Worm (Caenorhabditis elegans) whole organism, L4 larva: Measurements from ENCODE around the gene F42H10.3.

ENCODE experiments used
- R02D3.7 ChIP-seq: fragments of 150-350 bp; sonication (generic microtip); optimal IDR thresholded peaks from 3 replicates; lab custom pipeline; 2014; ENCODE audit warnings: missing biosample characterization, missing genetic modification characterization
- Y105C5A.15 ChIP-seq: fragments of 200-800 bp; sonication (Bioruptor generic); IDR thresholded peaks from 2 replicates; pipeline ENCODE4 v1.3.6; 2022; ENCODE audit warnings: missing genetic modification characterization, missing compliant biosample characterization
- ZK546.5 ChIP-seq, 2 experiments: sonication (generic microtip); optimal IDR thresholded peaks; 2 replicates each; lab custom pipeline; 2017; ENCODE audit warnings: missing biosample characterization in 2 of 2, missing genetic modification characterization in 2 of 2
- aha-1 ChIP-seq: fragments of 150-350 bp; peaks from one replicate; lab custom pipeline; 2014; ENCODE audit warnings: missing biosample characterization, missing genetic modification characterization
- arid-1 ChIP-seq: fragments of 200-800 bp; sonication (Bioruptor generic); conservative IDR thresholded peaks from 2 replicates; pipeline ENCODE4 v1.3.6; 2022; ENCODE audit warnings: missing genetic modification reagents, missing genetic modification characterization, missing compliant biosample characterization
- attf-4 ChIP-seq: sonication (generic microtip); optimal IDR thresholded peaks from 3 replicates; lab custom pipeline; 2017; ENCODE audit warnings: missing biosample characterization, missing genetic modification characterization
- daf-16 ChIP-seq, 3 experiments: sonication (generic microtip); optimal IDR thresholded peaks; 2 replicates each; lab custom pipeline; 2016 to 2017; ENCODE audit warnings: missing genetic modification characterization in 3 of 3, missing genetic modification reagents in 3 of 3, mild to moderate bottlenecking in 2 of 3, missing compliant biosample characterization in 2 of 3, missing biosample characterization in 1 of 3, moderate library complexity in 1 of 3
- daf-8 ChIP-seq: fragments of 200-800 bp; sonication (Bioruptor generic); IDR thresholded peaks from 2 replicates; pipeline ENCODE4 v1.3.6; 2022; ENCODE audit warnings: missing genetic modification characterization, missing compliant biosample characterization
- dmd-6 ChIP-seq: fragments of 200-800 bp; sonication (Bioruptor generic); IDR thresholded peaks from 2 replicates; pipeline ENCODE4 v1.3.6; 2022; ENCODE audit warnings: missing genetic modification reagents, missing genetic modification characterization, missing compliant biosample characterization
- dpl-1 ChIP-seq: fragments of 150-350 bp; optimal IDR thresholded peaks from 2 replicates; lab custom pipeline; 2014; ENCODE audit warnings: missing biosample characterization, missing genetic modification reagents, missing genetic modification characterization
- duxl-1 ChIP-seq: sonication (generic microtip); optimal IDR thresholded peaks from 2 replicates; lab custom pipeline; 2016; ENCODE audit warnings: mild to moderate bottlenecking, missing genetic modification characterization, moderate library complexity, missing compliant biosample characterization; ENCODE audit not compliant: poor library complexity
- dve-1 ChIP-seq: sonication (generic microtip); optimal IDR thresholded peaks from 2 replicates; lab custom pipeline; 2017; ENCODE audit warnings: antibody characterized with exemption, mild to moderate bottlenecking, missing genetic modification characterization, missing compliant biosample characterization; ENCODE audit not compliant: insufficient read depth
- egl-43 ChIP-seq: fragments of 200-800 bp; sonication (Bioruptor generic); IDR thresholded peaks from 2 replicates; pipeline ENCODE4 v1.3.6; 2022; ENCODE audit warnings: missing genetic modification reagents, missing genetic modification characterization, missing compliant biosample characterization
- fos-1 ChIP-seq: fragments of 150-350 bp; optimal IDR thresholded peaks from 2 replicates; lab custom pipeline; 2014; ENCODE audit warnings: missing biosample characterization, missing genetic modification characterization
- hmg-1.1 ChIP-seq: fragments of 200-800 bp; sonication (Bioruptor generic); IDR thresholded peaks from 2 replicates; pipeline ENCODE4 v1.3.6; 2022; ENCODE audit warnings: missing genetic modification reagents, missing genetic modification characterization, missing compliant biosample characterization
- lin-38 ChIP-seq: fragments of 200-800 bp; sonication (Bioruptor generic); IDR thresholded peaks from 2 replicates; pipeline ENCODE4 v1.3.6; 2022; ENCODE audit warnings: missing genetic modification reagents, missing genetic modification characterization, missing compliant biosample characterization
- lin-39 ChIP-seq: fragments of 150-350 bp; optimal IDR thresholded peaks from 2 replicates; lab custom pipeline; 2014; ENCODE audit warnings: missing biosample characterization, missing genetic modification reagents, missing genetic modification characterization
- mdl-1 ChIP-seq, 2 experiments: fragments of 150-350 bp in 1 of 2; sonication (generic microtip) in 1 of 2; optimal IDR thresholded peaks; 2 replicates each; lab custom pipeline; 2014 to 2017; ENCODE audit warnings: missing biosample characterization in 2 of 2, missing genetic modification characterization in 2 of 2
- mep-1 ChIP-seq: fragments of 150-350 bp; sonication (generic microtip); optimal IDR thresholded peaks from 3 replicates; lab custom pipeline; 2014; ENCODE audit warnings: missing biosample characterization, missing genetic modification characterization
- mes-2 ChIP-seq: sonication (generic microtip); optimal IDR thresholded peaks from 2 replicates; lab custom pipeline; 2016; ENCODE audit warnings: missing genotype, mild to moderate bottlenecking, missing genetic modification characterization, missing compliant biosample characterization; ENCODE audit not compliant: poor library complexity, severe bottlenecking
- nhr-28 ChIP-seq: fragments of 150-350 bp; optimal IDR thresholded peaks from 2 replicates; lab custom pipeline; 2014; ENCODE audit warnings: missing biosample characterization, missing genetic modification characterization
- nhr-48 ChIP-seq: sonication (generic microtip); optimal IDR thresholded peaks from 2 replicates; lab custom pipeline; 2016; ENCODE audit warnings: mild to moderate bottlenecking, missing genetic modification characterization, missing compliant biosample characterization
- pha-4 ChIP-seq, 2 experiments: fragments of 150-350 bp in 1 of 2; fragments of 200-800 bp in 1 of 2; sonication (Bioruptor generic) in 1 of 2; IDR thresholded peaks in 1 of 2; optimal IDR thresholded peaks in 1 of 2; 2 replicates each; pipeline versions ENCODE4 v1.3.6 to Lab custom; 2014 to 2022; ENCODE audit warnings: missing genetic modification characterization in 2 of 2, missing genetic modification reagents in 2 of 2, missing biosample characterization in 1 of 2, missing compliant biosample characterization in 1 of 2
- set-16 ChIP-seq: fragments of 200-800 bp; sonication (Bioruptor generic); IDR thresholded peaks from 2 replicates; pipeline ENCODE4 v1.3.6; 2022; ENCODE audit warnings: missing genetic modification reagents, missing genetic modification characterization, missing compliant biosample characterization
- skn-1 ChIP-seq: fragments of 150-350 bp; optimal IDR thresholded peaks from 2 replicates; lab custom pipeline; 2014; ENCODE audit warnings: missing biosample characterization, missing genetic modification characterization
- tra-1 ChIP-seq: fragments of 200-800 bp; sonication (Bioruptor generic); IDR thresholded peaks from 2 replicates; pipeline ENCODE4 v1.3.6; 2022; ENCODE audit warnings: missing genetic modification reagents, missing genetic modification characterization, missing compliant biosample characterization
- unc-130 ChIP-seq: sonication (generic microtip); optimal IDR thresholded peaks from 2 replicates; lab custom pipeline; 2016; ENCODE audit warnings: missing genetic modification reagents, missing genetic modification characterization, missing compliant biosample characterization
- unc-62 ChIP-seq, 3 experiments: fragments of 150-350 bp in 1 of 3; sonication (generic microtip); optimal IDR thresholded peaks in 2 of 3; peaks in 1 of 3; 1 replicate in 1 of 3; 2 replicates in 2 of 3; lab custom pipeline; 2014 to 2017; ENCODE audit warnings: missing biosample characterization in 3 of 3, missing genetic modification characterization in 3 of 3, missing genetic modification reagents in 3 of 3, missing genotype in 1 of 3
- vab-7 ChIP-seq: fragments of 200-800 bp; sonication (Bioruptor generic); IDR thresholded peaks from 2 replicates; pipeline ENCODE4 v1.3.6; 2022; ENCODE audit warnings: missing genetic modification reagents, missing genetic modification characterization, missing compliant biosample characterization
- zfp-2 ChIP-seq: sonication (generic microtip); optimal IDR thresholded peaks from 2 replicates; lab custom pipeline; 2016; ENCODE audit warnings: mild to moderate bottlenecking, missing genetic modification characterization, missing compliant biosample characterization
- zip-11 ChIP-seq: fragments of 200-800 bp; sonication (Bioruptor generic); IDR thresholded peaks from 2 replicates; pipeline ENCODE4 v1.3.6; 2022; ENCODE audit warnings: missing genetic modification characterization, missing compliant biosample characterization
- zip-2 ChIP-seq: fragments of 150-350 bp; optimal IDR thresholded peaks from 2 replicates; lab custom pipeline; 2014; ENCODE audit warnings: missing biosample characterization, missing genetic modification characterization

The F42H10.3 gene

DNA sequence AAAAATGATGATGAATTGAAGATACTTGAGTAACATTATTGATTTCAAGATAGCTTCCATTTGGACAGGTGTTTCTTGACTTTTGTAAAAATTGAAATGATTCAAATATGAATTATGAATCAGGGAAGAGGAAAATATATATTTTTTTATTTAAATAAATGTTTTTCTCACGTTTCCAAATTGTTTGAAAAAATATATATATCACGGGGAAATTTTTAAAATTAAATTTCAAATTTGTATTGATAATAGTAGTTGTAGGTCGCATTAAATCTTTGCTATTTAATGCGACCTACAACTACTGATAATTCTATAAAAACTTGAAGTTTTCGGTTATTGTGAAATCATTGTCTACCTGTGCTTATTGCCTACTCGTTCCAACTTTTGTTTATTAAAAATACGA, 35.9 kb downstream of the F42H10.3 start, which contains the start of gene ZC21.8:
Gene ZC21.8 (minus strand): TSS at position 101 of the 400 bp plus-strand sequence.
- TF ChIP-seq fos-1 (tag; lab: Kevin White, UChicago) (no peak), unc-130 (GFP tag; lab: Kevin White, UChicago) (no peak), lin-38 (no peak), hmg-1.1 (GFP tag; lab: Robert Waterston, UW) (no peak), zip-2 (tag; lab: Kevin White, UChicago) (no peak), daf-16 (GFP tag; optimal IDR thresholded peaks at IDR 0.05; lab: Kevin White, UChicago) (no peak), daf-16 (tag; optimal IDR thresholded peaks at IDR 0.05; lab: Kevin White, UChicago) (no peak), mdl-1 (tag; optimal IDR thresholded peaks at IDR 0.05; lab: Kevin White, UChicago) (no peak), skn-1 (tag; lab: Kevin White, UChicago) (no peak), dpl-1 (GFP tag; lab: Kevin White, UChicago) (no peak), arid-1 (GFP tag; lab: Robert Waterston, UW) (no peak), mes-2 (tag; lab: Kevin White, UChicago) (no peak), zfp-2 (tag; lab: Kevin White, UChicago) (no peak), daf-8 (GFP tag; lab: Robert Waterston, UW) (no peak), ZK546.5 (tag; optimal IDR thresholded peaks at IDR 0.05; lab: Kevin White, UChicago) (no peak), dmd-6 (GFP tag; lab: Robert Waterston, UW) (no peak), vab-7 (GFP tag; lab: Robert Waterston, UW) (no peak)

DNA sequence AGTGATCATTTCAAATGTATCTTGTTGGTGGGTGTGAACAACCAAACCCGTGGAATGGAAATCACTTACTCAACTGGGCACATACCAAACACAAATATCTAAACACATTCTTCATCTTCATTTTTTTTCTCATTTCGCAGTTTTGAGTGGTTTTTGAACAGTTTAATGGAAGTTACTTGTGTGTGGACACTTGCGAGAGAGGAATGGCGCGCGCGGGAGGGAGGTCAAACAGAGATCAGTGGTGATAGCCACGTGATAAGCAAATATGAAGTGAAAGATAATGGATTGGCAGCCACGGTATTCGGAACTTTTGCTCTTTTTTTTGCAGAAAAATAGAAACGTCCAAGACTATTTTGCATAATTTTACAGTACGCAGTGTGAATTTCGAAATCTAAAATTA, 36.6 kb downstream of the F42H10.3 start:
- TF ChIP-seq attf-4 (tag; lab: Kevin White, UChicago) (no peak), R02D3.7 (no peak), egl-43 (GFP tag; lab: Robert Waterston, UW) (no peak), lin-39 (tag; lab: Kevin White, UChicago) (no peak)

DNA sequence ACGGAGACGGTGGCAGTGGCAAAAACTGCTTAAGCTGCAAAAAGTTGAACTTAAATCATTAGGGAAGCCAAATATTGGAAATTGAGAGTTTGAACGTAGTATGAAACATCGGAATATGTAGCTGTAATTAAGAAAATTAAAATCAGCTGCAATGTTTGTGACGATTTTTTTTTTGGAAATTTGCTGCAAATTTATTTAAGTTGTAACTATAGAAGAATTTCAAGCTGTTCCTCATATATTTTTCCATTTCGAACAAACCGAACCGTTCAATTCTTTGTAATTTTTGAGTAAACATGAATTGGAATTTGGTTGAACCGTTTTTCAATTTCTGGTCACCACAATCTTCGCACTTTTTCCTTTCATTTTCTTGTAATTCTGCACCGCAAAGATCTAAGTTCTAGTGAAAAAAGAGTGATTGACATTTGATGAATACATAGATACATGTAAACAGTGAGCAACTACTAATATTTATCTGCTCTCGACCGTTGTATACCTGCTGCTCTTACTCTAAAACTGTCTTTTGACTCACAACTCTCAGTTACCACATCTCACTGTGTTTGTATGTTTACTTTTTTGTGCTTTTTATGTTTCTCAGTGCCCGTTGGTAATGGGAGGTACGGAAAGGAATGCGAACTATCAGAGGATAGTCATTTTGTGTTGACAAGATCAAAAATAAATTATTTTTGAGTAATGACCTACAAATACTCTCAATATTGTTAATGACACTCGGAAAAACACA, 37.9 kb downstream of the F42H10.3 start:
- TF ChIP-seq tra-1 = no peak
- peak; percentile 54 for TF ChIP-seq aha-1 (tag; lab: Kevin White, UChicago)
- TF ChIP-seq dve-1 = no peak
- TF ChIP-seq mep-1 = no peak
- no peak for TF ChIP-seq set-16 (GFP tag; lab: Robert Waterston, UW)
- peak in 1 of 2 experiments; percentile 93 for TF ChIP-seq unc-62 (GFP tag; optimal IDR thresholded peaks at IDR 0.05 in 1 of 2; lab: Kevin White, UChicago)
- TF ChIP-seq unc-62 (tag; optimal IDR thresholded peaks at IDR 0.05; lab: Kevin White, UChicago) = no peak
- no peak for TF ChIP-seq duxl-1 (tag; lab: Kevin White, UChicago)
- no peak for TF ChIP-seq mes-2 (tag; lab: Kevin White, UChicago)
- no peak for TF ChIP-seq zfp-2 (tag; lab: Kevin White, UChicago)
- no peak for TF ChIP-seq nhr-48 (tag; lab: Kevin White, UChicago)
- TF ChIP-seq Y105C5A.15 = no peak
- no peak for TF ChIP-seq pha-4 (GFP tag; IDR thresholded peaks at IDR 0.05; lab: Robert Waterston, UW)
- TF ChIP-seq pha-4 (tag; optimal IDR thresholded peaks at IDR 0.05; lab: Kevin White, UChicago) = peak; percentile 55
- TF ChIP-seq nhr-28 (tag; lab: Kevin White, UChicago) = no peak

DNA sequence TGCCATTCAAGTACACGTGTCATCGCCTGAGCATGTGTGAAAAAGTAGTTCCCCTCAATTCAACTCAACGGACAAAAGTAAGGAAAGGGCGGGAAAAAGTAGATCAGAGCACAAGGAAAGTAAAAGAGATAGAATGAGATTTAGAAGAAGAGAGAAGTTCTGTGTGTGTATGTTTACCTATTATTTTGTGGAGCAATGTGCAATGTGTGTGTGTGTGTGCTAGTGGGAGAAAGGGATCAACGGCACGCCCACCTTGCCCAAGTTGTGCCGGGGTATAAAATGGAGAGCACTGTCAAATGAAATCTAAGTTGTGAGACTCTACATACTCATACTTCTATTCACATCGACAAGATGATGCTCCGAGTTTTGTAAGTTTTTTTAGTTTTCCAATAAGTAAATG, 40.8 kb downstream of the F42H10.3 start, which contains the start of gene idpp-15:
Gene idpp-15 (plus strand): TSS at position 301 of the 400 bp plus-strand sequence.
- no peak for TF ChIP-seq zip-11 (GFP tag; lab: Robert Waterston, UW)
